Worm (Caenorhabditis elegans) whole organism, mixed stage, embryonic: Measurements from ENCODE around the gene mrps-11.

Experiments used
- M03D4.4 ChIP-seq: sonication (generic microtip); optimal IDR thresholded peaks from 2 replicates; lab custom pipeline; 2017; ENCODE audit warnings: mild to moderate bottlenecking, missing genetic modification characterization, missing compliant biosample characterization
- bed-3 ChIP-seq: fragments of 200-800 bp; sonication (Bioruptor generic); optimal IDR thresholded peaks from 3 replicates; lab custom pipeline; 2018; ENCODE audit warnings: mild to moderate bottlenecking, missing genetic modification characterization, moderate library complexity, missing compliant biosample characterization
- ceh-43 ChIP-seq: fragments of 200-800 bp; sonication (Bioruptor generic); optimal IDR thresholded peaks from 2 replicates; lab custom pipeline; 2018; ENCODE audit warnings: mild to moderate bottlenecking, missing genetic modification characterization, moderate library complexity, missing compliant biosample characterization
- ceh-83 ChIP-seq: fragments of 200-800 bp; sonication (Bioruptor generic); optimal IDR thresholded peaks from 2 replicates; lab custom pipeline; 2018; ENCODE audit warnings: mild to moderate bottlenecking, missing genetic modification characterization, missing compliant biosample characterization
- cnd-1 ChIP-seq: fragments of 200-800 bp; sonication (Bioruptor generic); optimal IDR thresholded peaks from 2 replicates; lab custom pipeline; 2018; ENCODE audit warnings: mild to moderate bottlenecking, missing genetic modification characterization, missing compliant biosample characterization
- drap-1 ChIP-seq: fragments of 200-800 bp; sonication (Bioruptor generic); optimal IDR thresholded peaks from 3 replicates; lab custom pipeline; 2018; ENCODE audit warnings: mild to moderate bottlenecking, missing genetic modification characterization, missing compliant biosample characterization
- elt-1 ChIP-seq: sonication (generic microtip); optimal IDR thresholded peaks from 2 replicates; lab custom pipeline; 2017; ENCODE audit warnings: missing genetic modification characterization, mild to moderate bottlenecking, missing compliant biosample characterization, antibody characterized with exemption, moderate library complexity, borderline replicate concordance; ENCODE audit not compliant: insufficient read depth
- elt-3 ChIP-seq: fragments of 150-350 bp; optimal IDR thresholded peaks from 2 replicates; lab custom pipeline; 2014; ENCODE audit warnings: missing biosample characterization, missing genetic modification characterization
- flh-1 ChIP-seq: fragments of 200-800 bp; sonication (Bioruptor generic); optimal IDR thresholded peaks from 2 replicates; lab custom pipeline; 2018; ENCODE audit warnings: mild to moderate bottlenecking, missing genetic modification characterization, moderate library complexity, missing compliant biosample characterization
- ham-2 ChIP-seq: fragments of 200-800 bp; sonication (Bioruptor generic); optimal IDR thresholded peaks from 2 replicates; lab custom pipeline; 2018; ENCODE audit warnings: mild to moderate bottlenecking, missing genetic modification characterization, missing compliant biosample characterization
- hlh-1 ChIP-seq: fragments of 150-350 bp; optimal IDR thresholded peaks from 2 replicates; lab custom pipeline; 2014; ENCODE audit warnings: missing biosample characterization, missing genetic modification reagents, missing genetic modification characterization
- lin-13 ChIP-seq: fragments of 150-350 bp; optimal IDR thresholded peaks from 2 replicates; lab custom pipeline; 2014; ENCODE audit warnings: missing biosample characterization, missing genetic modification characterization
- lin-32 ChIP-seq: fragments of 200-800 bp; sonication (Bioruptor generic); optimal IDR thresholded peaks from 2 replicates; lab custom pipeline; 2018; ENCODE audit warnings: mild to moderate bottlenecking, missing genetic modification characterization, missing compliant biosample characterization
- lsy-2 ChIP-seq: fragments of 150-350 bp; optimal IDR thresholded peaks from 2 replicates; lab custom pipeline; 2014; ENCODE audit warnings: missing biosample characterization, missing genetic modification characterization
- mab-5 ChIP-seq: fragments of 150-350 bp; optimal IDR thresholded peaks from 2 replicates; lab custom pipeline; 2014; ENCODE audit warnings: missing biosample characterization, missing genetic modification characterization
- mep-1 ChIP-seq: fragments of 150-350 bp; optimal IDR thresholded peaks from 2 replicates; lab custom pipeline; 2017; ENCODE audit warnings: missing biosample characterization, missing genetic modification reagents, missing genetic modification characterization, inconsistent platforms
- mls-2 ChIP-seq: sonication (generic microtip); optimal IDR thresholded peaks from 2 replicates; lab custom pipeline; 2016; ENCODE audit warnings: mild to moderate bottlenecking, missing genetic modification characterization, moderate library complexity, missing compliant biosample characterization
- nhr-12 ChIP-seq: fragments of 150-350 bp; optimal IDR thresholded peaks from 2 replicates; lab custom pipeline; 2014; ENCODE audit warnings: missing biosample characterization, missing genetic modification characterization
- nhr-2 ChIP-seq: fragments of 150-350 bp; optimal IDR thresholded peaks from 2 replicates; lab custom pipeline; 2014; ENCODE audit warnings: missing biosample characterization, missing genetic modification characterization
- nhr-28 ChIP-seq: fragments of 150-350 bp; optimal IDR thresholded peaks from 2 replicates; lab custom pipeline; 2014; ENCODE audit warnings: missing biosample characterization, missing genetic modification characterization
- pha-4 ChIP-seq: fragments of 150-350 bp; optimal IDR thresholded peaks from 2 replicates; lab custom pipeline; 2018; ENCODE audit warnings: missing biosample characterization, missing genetic modification reagents, missing genetic modification characterization
- sem-2 ChIP-seq: fragments of 200-800 bp; sonication (Bioruptor generic); optimal IDR thresholded peaks from 2 replicates; lab custom pipeline; 2018; ENCODE audit warnings: mild to moderate bottlenecking, missing genetic modification characterization, missing compliant biosample characterization
- sptf-1 ChIP-seq: sonication (generic microtip); optimal IDR thresholded peaks from 2 replicates; lab custom pipeline; 2017; ENCODE audit warnings: mild to moderate bottlenecking, missing genetic modification characterization, moderate library complexity, missing compliant biosample characterization
- tbx-8 ChIP-seq: fragments of 200-800 bp; sonication (Bioruptor generic); optimal IDR thresholded peaks from 2 replicates; lab custom pipeline; 2018; ENCODE audit warnings: mild to moderate bottlenecking, missing genetic modification characterization, moderate library complexity, missing compliant biosample characterization
- unc-120 ChIP-seq: sonication (generic microtip); optimal IDR thresholded peaks from 2 replicates; lab custom pipeline; 2017; ENCODE audit warnings: missing genetic modification characterization, missing compliant biosample characterization; ENCODE audit not compliant: poor library complexity, severe bottlenecking
- unc-39 ChIP-seq: fragments of 150-350 bp; optimal IDR thresholded peaks from 2 replicates; lab custom pipeline; 2014; ENCODE audit warnings: missing biosample characterization, missing genetic modification characterization
- unc-62 ChIP-seq: fragments of 150-350 bp; optimal IDR thresholded peaks from 2 replicates; lab custom pipeline; 2014; ENCODE audit warnings: missing biosample characterization, missing genetic modification reagents, missing genetic modification characterization
- zip-8 ChIP-seq: fragments of 150-350 bp; optimal IDR thresholded peaks from 2 replicates; lab custom pipeline; 2014; ENCODE audit warnings: missing biosample characterization, missing genetic modification characterization
- ztf-11 ChIP-seq: fragments of 150-350 bp; optimal IDR thresholded peaks from 2 replicates; lab custom pipeline; 2014; ENCODE audit warnings: missing biosample characterization, missing genetic modification characterization

mrps-11 gene

ce11 chrV:12517148-12517547 lies 22.7 kb upstream of the mrps-11 start, which contains the start of gene cal-1:
Gene cal-1 (minus strand): TSS chrV:12517248.
- TF ChIP-seq elt-1 (no peak), tbx-8 (no peak), ztf-11 (tag; lab: Kevin White, UChicago) (no peak), lin-13 (tag; lab: Kevin White, UChicago) (no peak), lsy-2 (tag; lab: Kevin White, UChicago) (no peak), mls-2 (tag; lab: Kevin White, UChicago) (no peak), drap-1 (GFP tag; lab: Kevin White, UChicago) (no peak), nhr-12 (tag; lab: Kevin White, UChicago) (no peak), lin-32 (GFP tag; lab: Kevin White, UChicago) (no peak), unc-39 (tag; lab: Kevin White, UChicago) (no peak), nhr-2 (tag; lab: Kevin White, UChicago) (no peak), elt-3 (tag; lab: Kevin White, UChicago) (no peak), nhr-28 (tag; lab: Kevin White, UChicago) (no peak), flh-1 (GFP tag; lab: Kevin White, UChicago) (no peak), unc-62 (no peak)

DNA sequence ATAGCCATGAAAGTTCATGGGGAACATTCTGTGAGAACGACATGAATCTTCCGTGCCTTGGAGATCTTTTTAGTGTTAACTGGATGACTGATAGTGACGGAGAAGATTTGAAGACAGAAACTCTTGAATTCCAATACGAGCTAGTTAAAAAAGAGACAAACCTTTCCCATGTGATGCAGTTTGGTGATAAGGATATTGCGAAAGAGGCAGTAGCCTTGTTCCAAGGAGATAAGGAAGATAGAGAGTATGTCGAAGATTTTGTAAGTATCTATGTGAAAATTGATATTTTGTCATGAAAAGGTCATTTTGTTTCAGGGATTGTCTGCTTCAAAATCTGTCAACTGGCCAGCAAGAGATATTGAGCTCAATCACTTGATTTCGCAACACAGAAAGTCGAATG lies 19.5 kb upstream of the mrps-11 start:
- TF ChIP-seq flh-1 (GFP tag; lab: Kevin White, UChicago) (no peak), bed-3 (GFP tag; lab: Kevin White, UChicago) (no peak), ham-2 (GFP tag; lab: Kevin White, UChicago) (no peak), lsy-2 (tag; lab: Kevin White, UChicago) (no peak), zip-8 (no peak), nhr-2 (tag; lab: Kevin White, UChicago) (no peak), mep-1 (no peak), hlh-1 (no peak), unc-39 (tag; lab: Kevin White, UChicago) (no peak), M03D4.4 (tag; lab: Kevin White, UChicago) (no peak), pha-4 (tag; lab: Kevin White, UChicago) (no peak), lin-13 (tag; lab: Kevin White, UChicago) (no peak), nhr-28 (tag; lab: Kevin White, UChicago) (no peak), nhr-12 (tag; lab: Kevin White, UChicago) (no peak), tbx-8 (no peak)

DNA sequence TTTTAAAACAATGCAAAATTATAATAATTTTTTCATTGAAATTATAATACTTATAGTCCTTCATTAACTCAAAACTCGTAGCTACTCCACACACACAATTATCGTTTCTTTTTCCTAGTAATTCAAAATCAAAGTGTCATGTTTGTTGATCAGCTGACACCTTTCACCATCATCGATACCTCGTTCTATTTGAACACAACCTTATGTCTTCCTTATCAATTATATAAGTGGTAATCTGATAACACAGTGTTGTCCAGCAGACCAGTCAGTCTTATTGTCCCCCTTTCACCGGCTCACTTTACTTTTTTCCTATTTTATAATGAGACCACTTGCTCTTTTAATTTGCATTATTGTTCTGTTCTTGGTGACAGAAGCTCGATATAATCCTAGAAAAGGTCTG lies 18.4 kb upstream of the mrps-11 start, which contains the start of the genes T28H10.2 and lgmn-1:
T28H10.2 (minus strand) TSS at position 177 of the 400 bp plus-strand sequence.
lgmn-1 (plus strand) TSS at position 284 of the 400 bp plus-strand sequence.
- no peak for TF ChIP-seq ceh-43

DNA sequence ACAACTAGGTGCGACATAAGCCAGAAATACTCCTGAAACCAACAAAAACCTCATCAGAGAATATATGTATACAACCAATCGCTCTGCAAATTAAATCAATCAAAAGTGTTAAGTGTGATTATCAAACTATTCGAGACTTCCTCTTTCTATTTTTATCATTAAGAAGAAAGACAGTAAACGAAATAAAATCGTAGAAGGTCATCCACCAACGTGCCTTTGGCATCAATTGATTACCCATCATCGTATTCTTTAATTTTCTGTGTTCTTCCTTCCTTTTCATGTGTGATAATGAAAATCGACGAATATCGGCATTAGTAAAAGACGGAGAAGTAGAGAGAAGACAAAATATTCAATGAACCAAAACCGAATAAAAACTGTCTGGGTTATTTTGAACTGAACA lies 17.5 kb upstream of the mrps-11 start:
- TF ChIP-seq mab-5 (tag; lab: Kevin White, UChicago) = no peak
- no peak for TF ChIP-seq lin-13 (tag; lab: Kevin White, UChicago)
- no peak for TF ChIP-seq nhr-12 (tag; lab: Kevin White, UChicago)
- no peak for TF ChIP-seq flh-1 (GFP tag; lab: Kevin White, UChicago)

DNA sequence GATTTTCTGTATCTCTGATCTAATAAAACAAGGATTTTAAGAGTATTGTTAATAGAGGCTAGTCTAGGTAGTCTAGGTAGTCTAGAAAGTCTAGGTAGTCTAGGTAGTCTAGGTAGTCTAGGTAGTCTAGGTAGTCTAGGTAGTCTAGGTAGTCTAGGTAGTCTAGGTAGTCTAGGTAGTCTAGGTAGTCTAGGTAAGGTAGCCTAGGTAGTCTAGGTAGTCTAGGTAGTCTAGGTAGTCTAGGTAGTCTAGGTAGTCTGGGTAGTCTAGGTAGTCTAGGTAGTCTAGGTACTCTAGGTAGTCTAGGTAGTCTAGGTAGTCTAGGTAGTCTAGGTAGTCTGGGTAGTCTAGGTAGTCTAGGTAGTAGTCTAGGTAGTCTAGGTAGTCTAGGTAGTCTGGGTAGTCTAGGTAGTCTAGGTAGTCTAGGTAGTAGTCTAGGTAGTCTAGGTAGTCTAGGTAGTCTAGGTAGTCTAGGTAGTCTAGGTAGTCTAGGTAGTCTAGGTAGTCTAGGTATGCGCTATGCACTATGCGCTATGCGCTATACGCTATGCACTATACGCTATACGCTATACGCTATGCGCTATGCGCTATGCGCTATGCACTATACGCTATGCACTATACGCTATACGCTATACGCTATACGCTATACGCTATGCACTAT lies 15.6 kb upstream of the mrps-11 start:
- TF ChIP-seq M03D4.4 (tag; lab: Kevin White, UChicago) = peak; percentile 70
- TF ChIP-seq drap-1 (GFP tag; lab: Kevin White, UChicago) = peak; percentile 64
- peak; percentile 82 for TF ChIP-seq ceh-83 (GFP tag; lab: Kevin White, UChicago)
- TF ChIP-seq lin-32 (GFP tag; lab: Kevin White, UChicago) = peak; percentile 66
- peak; percentile 52 for TF ChIP-seq bed-3 (GFP tag; lab: Kevin White, UChicago)
- peak; percentile 41 for TF ChIP-seq cnd-1 (tag; lab: Kevin White, UChicago)
- peak; percentile 56 for TF ChIP-seq unc-120 (tag; lab: Kevin White, UChicago)
- TF ChIP-seq nhr-12 (tag; lab: Kevin White, UChicago) = peak; percentile 39
- TF ChIP-seq mls-2 (tag; lab: Kevin White, UChicago) = peak; percentile 77
- peak; percentile 38 for TF ChIP-seq sem-2 (GFP tag; lab: Kevin White, UChicago)
- TF ChIP-seq ham-2 (GFP tag; lab: Kevin White, UChicago) = peak; percentile 75
- peak; percentile 96 for TF ChIP-seq sptf-1 (tag; lab: Kevin White, UChicago)
- TF ChIP-seq, all 35 proteins: peak for 12; not testable (repeated sequence) for 23
